Worm (Caenorhabditis elegans): ENCODE measurements around the gene spp-24.

spp-24 gene

ce11 chrII:23025-23424 is 16.3 kb downstream of the spp-24 start, which contains the start of gene sqt-2:
TSS of gene sqt-2 (plus strand) at chrII:23325.
- peak; percentile 49 for TF ChIP-seq nhr-43 (tag; optimal IDR thresholded peaks at IDR 0.05; ENCODE audit: poor library complexity, severe bottlenecking)
- TF ChIP-seq nhr-23 (tag; optimal IDR thresholded peaks at IDR 0.05), result peak; percentile 18
- peak; percentile 39 for TF ChIP-seq nhr-25 (tag; optimal IDR thresholded peaks at IDR 0.05)
- TF ChIP-seq elt-2 (tag; optimal IDR thresholded peaks at IDR 0.05), result no peak

ce11 chrII:21953-22352 is 17.4 kb downstream of the spp-24 start:
- no peak for TF ChIP-seq tbx-2 (tag; optimal IDR thresholded peaks at IDR 0.05)
- TF ChIP-seq skn-1 (tag; optimal IDR thresholded peaks at IDR 0.05), result no peak
- TF ChIP-seq nhr-25 (tag; optimal IDR thresholded peaks at IDR 0.05), result no peak
- no peak for TF ChIP-seq ceh-9 (tag; optimal IDR thresholded peaks at IDR 0.05)
- no peak for TF ChIP-seq mdl-1 (tag; optimal IDR thresholded peaks at IDR 0.05)
- no peak for TF ChIP-seq egl-27 (tag; optimal IDR thresholded peaks at IDR 0.05)
- no peak for TF ChIP-seq snpc-4 (tag; optimal IDR thresholded peaks at IDR 0.05)
- TF ChIP-seq nhr-23 (tag; optimal IDR thresholded peaks at IDR 0.05), result no peak
- no peak for TF ChIP-seq jun-1 (tag; optimal IDR thresholded peaks at IDR 0.05)
- no peak for TF ChIP-seq zag-1 (tag; optimal IDR thresholded peaks at IDR 0.05)
- TF ChIP-seq elt-2 (tag; optimal IDR thresholded peaks at IDR 0.05), result no peak
- no peak for TF ChIP-seq nhr-28 (tag; optimal IDR thresholded peaks at IDR 0.05)
- TF ChIP-seq nhr-76 (tag; optimal IDR thresholded peaks at IDR 0.05), result no peak
- TF ChIP-seq nhr-77 (tag; optimal IDR thresholded peaks at IDR 0.05), result no peak
- no peak for TF ChIP-seq sea-2 (GFP tag; optimal IDR thresholded peaks at IDR 0.05)

- TF ChIP-seq ztf-11 (tag; optimal IDR thresholded peaks at IDR 0.05) (no peak), elt-1 (tag; optimal IDR thresholded peaks at IDR 0.05) (no peak), nhr-23 (tag; optimal IDR thresholded peaks at IDR 0.05) (no peak), pha-4 (tag; optimal IDR thresholded peaks at IDR 0.05) (no peak), nhr-77 (tag; optimal IDR thresholded peaks at IDR 0.05) (no peak), nhr-12 (tag; optimal IDR thresholded peaks at IDR 0.05) (no peak), unc-62 (GFP tag; optimal IDR thresholded peaks at IDR 0.05) (no peak), daf-12 (tag; optimal IDR thresholded peaks at IDR 0.05) (no peak), nhr-237 (tag; optimal IDR thresholded peaks at IDR 0.05) (no peak)
These were observed 20.1 kb downstream of the spp-24 start, which contains the start of gene gmeb-1 for ce11 chrII:19238-19637. TSS of gene gmeb-1 (plus strand) at chrII:19538.

- TF ChIP-seq egl-5 (tag; optimal IDR thresholded peaks at IDR 0.05), result peak; percentile 85
- peak; percentile 9 for TF ChIP-seq pqm-1 (tag; optimal IDR thresholded peaks at IDR 0.05)
- TF ChIP-seq jun-1 (tag; optimal IDR thresholded peaks at IDR 0.05), result peak; percentile 72
- TF ChIP-seq ceh-28 (tag; optimal IDR thresholded peaks at IDR 0.05), result peak; percentile 60
- TF ChIP-seq ceh-9 (tag; optimal IDR thresholded peaks at IDR 0.05), result no peak
- no peak for TF ChIP-seq mml-1 (tag; optimal IDR thresholded peaks at IDR 0.05)
- TF ChIP-seq egl-27 (tag; optimal IDR thresholded peaks at IDR 0.05), result no peak
- TF ChIP-seq hmg-11 (tag; optimal IDR thresholded peaks at IDR 0.05), result peak; percentile 96
- no peak for TF ChIP-seq daf-12 (tag; optimal IDR thresholded peaks at IDR 0.05)
- no peak for TF ChIP-seq ztf-11 (tag; optimal IDR thresholded peaks at IDR 0.05)
- no peak for TF ChIP-seq fos-1 (tag; optimal IDR thresholded peaks at IDR 0.05)
- peak; percentile 68 for TF ChIP-seq mdl-1 (tag; optimal IDR thresholded peaks at IDR 0.05)
- no peak for TF ChIP-seq nhr-11 (tag; optimal IDR thresholded peaks at IDR 0.05)
- TF ChIP-seq elt-1 (tag; optimal IDR thresholded peaks at IDR 0.05), result no peak
- TF ChIP-seq aly-2 (tag; optimal IDR thresholded peaks at IDR 0.05), result no peak
- TF ChIP-seq tbx-2 (tag; optimal IDR thresholded peaks at IDR 0.05), result peak; percentile 42
- peak; percentile 12 for TF ChIP-seq R02D3.7 (tag; optimal IDR thresholded peaks at IDR 0.05)
- TF ChIP-seq nhr-12 (tag; optimal IDR thresholded peaks at IDR 0.05), result no peak
- TF ChIP-seq nhr-43 (tag; optimal IDR thresholded peaks at IDR 0.05; ENCODE audit: poor library complexity, severe bottlenecking), result peak; percentile 56
- TF ChIP-seq lin-15B (tag; optimal IDR thresholded peaks at IDR 0.05), result peak; percentile 58
- no peak for TF ChIP-seq nhr-76 (tag; optimal IDR thresholded peaks at IDR 0.05)
- TF ChIP-seq ceh-16 (tag; optimal IDR thresholded peaks at IDR 0.05), result no peak
- no peak for TF ChIP-seq sea-2 (GFP tag; optimal IDR thresholded peaks at IDR 0.05)
- TF ChIP-seq nhr-28 (tag; optimal IDR thresholded peaks at IDR 0.05), result no peak
- no peak for TF ChIP-seq skn-1 (tag; optimal IDR thresholded peaks at IDR 0.05)
- no peak for TF ChIP-seq ama-1 (optimal IDR thresholded peaks at IDR 0.05)
- TF ChIP-seq snpc-4 (tag; optimal IDR thresholded peaks at IDR 0.05), result peak; percentile 51
- TF ChIP-seq nhr-237 (tag; optimal IDR thresholded peaks at IDR 0.05), result no peak
- no peak for TF ChIP-seq eor-1 (tag; optimal IDR thresholded peaks at IDR 0.05)
- no peak for TF ChIP-seq ceh-82 (tag; optimal IDR thresholded peaks at IDR 0.05)
- TF ChIP-seq nhr-67 (tag; optimal IDR thresholded peaks at IDR 0.05), result no peak
- TF ChIP-seq fkh-2 (tag; optimal IDR thresholded peaks at IDR 0.05), result no peak
- TF ChIP-seq lsy-12 (tag; optimal IDR thresholded peaks at IDR 0.05), result peak; percentile 26
- TF ChIP-seq unc-39 (tag; optimal IDR thresholded peaks at IDR 0.05), result no peak
- peak; percentile 46 for TF ChIP-seq ztf-4 (tag; optimal IDR thresholded peaks at IDR 0.05)
- no peak for TF ChIP-seq fkh-10 (GFP tag; optimal IDR thresholded peaks at IDR 0.05)
- peak; percentile 81 for TF ChIP-seq nhr-23 (tag; optimal IDR thresholded peaks at IDR 0.05)
- peak; percentile 85 for TF ChIP-seq lin-39 (tag; optimal IDR thresholded peaks at IDR 0.05)
- no peak for TF ChIP-seq pha-4 (tag; optimal IDR thresholded peaks at IDR 0.05)
- TF ChIP-seq zag-1 (tag; optimal IDR thresholded peaks at IDR 0.05), result no peak
- TF ChIP-seq unc-62 (GFP tag; optimal IDR thresholded peaks at IDR 0.05), result no peak
- TF ChIP-seq elt-3 (tag; optimal IDR thresholded peaks at IDR 0.05), result peak in 1 of 3 experiments; percentile 61
These were observed 20.6 kb downstream of the spp-24 start for ce11 chrII:18787-19186.

All from whole organism, L3 larva.